Worm (Caenorhabditis elegans) whole organism, mixed stage, embryonic: ENCODE data around the gene T26G10.4.

Experiments
- M03D4.4 ChIP-seq: sonication (generic microtip); optimal IDR thresholded peaks from 2 replicates; lab custom pipeline; 2017; ENCODE audit warnings: mild to moderate bottlenecking, missing genetic modification characterization, missing compliant biosample characterization
- bed-3 ChIP-seq: fragments of 200-800 bp; sonication (Bioruptor generic); optimal IDR thresholded peaks from 3 replicates; lab custom pipeline; 2018; ENCODE audit warnings: mild to moderate bottlenecking, missing genetic modification characterization, moderate library complexity, missing compliant biosample characterization
- blmp-1 ChIP-seq: fragments of 150-350 bp; optimal IDR thresholded peaks from 2 replicates; lab custom pipeline; 2014; ENCODE audit warnings: missing biosample characterization, missing genetic modification characterization
- ceh-39 ChIP-seq: fragments of 150-350 bp; optimal IDR thresholded peaks from 2 replicates; lab custom pipeline; 2014; ENCODE audit warnings: missing biosample characterization, missing genetic modification characterization
- ceh-43 ChIP-seq: fragments of 200-800 bp; sonication (Bioruptor generic); optimal IDR thresholded peaks from 2 replicates; lab custom pipeline; 2018; ENCODE audit warnings: mild to moderate bottlenecking, missing genetic modification characterization, moderate library complexity, missing compliant biosample characterization
- ceh-83 ChIP-seq: fragments of 200-800 bp; sonication (Bioruptor generic); optimal IDR thresholded peaks from 2 replicates; lab custom pipeline; 2018; ENCODE audit warnings: mild to moderate bottlenecking, missing genetic modification characterization, missing compliant biosample characterization
- ces-1 ChIP-seq: fragments of 150-350 bp; optimal IDR thresholded peaks from 2 replicates; lab custom pipeline; 2014; ENCODE audit warnings: missing biosample characterization, missing genetic modification reagents, missing genetic modification characterization
- cnd-1 ChIP-seq: fragments of 200-800 bp; sonication (Bioruptor generic); optimal IDR thresholded peaks from 2 replicates; lab custom pipeline; 2018; ENCODE audit warnings: mild to moderate bottlenecking, missing genetic modification characterization, missing compliant biosample characterization
- drap-1 ChIP-seq: fragments of 200-800 bp; sonication (Bioruptor generic); optimal IDR thresholded peaks from 3 replicates; lab custom pipeline; 2018; ENCODE audit warnings: mild to moderate bottlenecking, missing genetic modification characterization, missing compliant biosample characterization
- elt-1 ChIP-seq: sonication (generic microtip); optimal IDR thresholded peaks from 2 replicates; lab custom pipeline; 2017; ENCODE audit warnings: missing genetic modification characterization, mild to moderate bottlenecking, missing compliant biosample characterization, antibody characterized with exemption, moderate library complexity, borderline replicate concordance; ENCODE audit not compliant: insufficient read depth
- elt-3 ChIP-seq: fragments of 150-350 bp; optimal IDR thresholded peaks from 2 replicates; lab custom pipeline; 2014; ENCODE audit warnings: missing biosample characterization, missing genetic modification characterization
- flh-1 ChIP-seq: fragments of 200-800 bp; sonication (Bioruptor generic); optimal IDR thresholded peaks from 2 replicates; lab custom pipeline; 2018; ENCODE audit warnings: mild to moderate bottlenecking, missing genetic modification characterization, moderate library complexity, missing compliant biosample characterization
- ham-2 ChIP-seq: fragments of 200-800 bp; sonication (Bioruptor generic); optimal IDR thresholded peaks from 2 replicates; lab custom pipeline; 2018; ENCODE audit warnings: mild to moderate bottlenecking, missing genetic modification characterization, missing compliant biosample characterization
- hlh-1 ChIP-seq: fragments of 150-350 bp; optimal IDR thresholded peaks from 2 replicates; lab custom pipeline; 2014; ENCODE audit warnings: missing biosample characterization, missing genetic modification reagents, missing genetic modification characterization
- lin-13 ChIP-seq: fragments of 150-350 bp; optimal IDR thresholded peaks from 2 replicates; lab custom pipeline; 2014; ENCODE audit warnings: missing biosample characterization, missing genetic modification characterization
- lin-32 ChIP-seq: fragments of 200-800 bp; sonication (Bioruptor generic); optimal IDR thresholded peaks from 2 replicates; lab custom pipeline; 2018; ENCODE audit warnings: mild to moderate bottlenecking, missing genetic modification characterization, missing compliant biosample characterization
- lsy-2 ChIP-seq: fragments of 150-350 bp; optimal IDR thresholded peaks from 2 replicates; lab custom pipeline; 2014; ENCODE audit warnings: missing biosample characterization, missing genetic modification characterization
- mab-5 ChIP-seq: fragments of 150-350 bp; optimal IDR thresholded peaks from 2 replicates; lab custom pipeline; 2014; ENCODE audit warnings: missing biosample characterization, missing genetic modification characterization
- mep-1 ChIP-seq: fragments of 150-350 bp; optimal IDR thresholded peaks from 2 replicates; lab custom pipeline; 2017; ENCODE audit warnings: missing biosample characterization, missing genetic modification reagents, missing genetic modification characterization, inconsistent platforms
- mls-2 ChIP-seq: sonication (generic microtip); optimal IDR thresholded peaks from 2 replicates; lab custom pipeline; 2016; ENCODE audit warnings: mild to moderate bottlenecking, missing genetic modification characterization, moderate library complexity, missing compliant biosample characterization
- nhr-12 ChIP-seq: fragments of 150-350 bp; optimal IDR thresholded peaks from 2 replicates; lab custom pipeline; 2014; ENCODE audit warnings: missing biosample characterization, missing genetic modification characterization
- nhr-2 ChIP-seq: fragments of 150-350 bp; optimal IDR thresholded peaks from 2 replicates; lab custom pipeline; 2014; ENCODE audit warnings: missing biosample characterization, missing genetic modification characterization
- nhr-237 ChIP-seq: fragments of 150-350 bp; optimal IDR thresholded peaks from 2 replicates; lab custom pipeline; 2014; ENCODE audit warnings: missing biosample characterization, missing genetic modification characterization
- nhr-28 ChIP-seq: fragments of 150-350 bp; optimal IDR thresholded peaks from 2 replicates; lab custom pipeline; 2014; ENCODE audit warnings: missing biosample characterization, missing genetic modification characterization
- nhr-76 ChIP-seq: sonication (generic microtip); optimal IDR thresholded peaks from 2 replicates; lab custom pipeline; 2017; ENCODE audit warnings: missing biosample characterization, missing genetic modification characterization
- pha-4 ChIP-seq: fragments of 150-350 bp; optimal IDR thresholded peaks from 2 replicates; lab custom pipeline; 2018; ENCODE audit warnings: missing biosample characterization, missing genetic modification reagents, missing genetic modification characterization
- sem-2 ChIP-seq: fragments of 200-800 bp; sonication (Bioruptor generic); optimal IDR thresholded peaks from 2 replicates; lab custom pipeline; 2018; ENCODE audit warnings: mild to moderate bottlenecking, missing genetic modification characterization, missing compliant biosample characterization
- snpc-4 ChIP-seq: fragments of 150-350 bp; optimal IDR thresholded peaks from 2 replicates; lab custom pipeline; 2014; ENCODE audit warnings: missing biosample characterization, missing genetic modification characterization
- sptf-1 ChIP-seq: sonication (generic microtip); optimal IDR thresholded peaks from 2 replicates; lab custom pipeline; 2017; ENCODE audit warnings: mild to moderate bottlenecking, missing genetic modification characterization, moderate library complexity, missing compliant biosample characterization
- tbx-8 ChIP-seq: fragments of 200-800 bp; sonication (Bioruptor generic); optimal IDR thresholded peaks from 2 replicates; lab custom pipeline; 2018; ENCODE audit warnings: mild to moderate bottlenecking, missing genetic modification characterization, moderate library complexity, missing compliant biosample characterization
- unc-120 ChIP-seq: sonication (generic microtip); optimal IDR thresholded peaks from 2 replicates; lab custom pipeline; 2017; ENCODE audit warnings: missing genetic modification characterization, missing compliant biosample characterization; ENCODE audit not compliant: poor library complexity, severe bottlenecking
- unc-39 ChIP-seq: fragments of 150-350 bp; optimal IDR thresholded peaks from 2 replicates; lab custom pipeline; 2014; ENCODE audit warnings: missing biosample characterization, missing genetic modification characterization
- unc-62 ChIP-seq: fragments of 150-350 bp; optimal IDR thresholded peaks from 2 replicates; lab custom pipeline; 2014; ENCODE audit warnings: missing biosample characterization, missing genetic modification reagents, missing genetic modification characterization
- zip-8 ChIP-seq: fragments of 150-350 bp; optimal IDR thresholded peaks from 2 replicates; lab custom pipeline; 2014; ENCODE audit warnings: missing biosample characterization, missing genetic modification characterization
- ztf-11 ChIP-seq: fragments of 150-350 bp; optimal IDR thresholded peaks from 2 replicates; lab custom pipeline; 2014; ENCODE audit warnings: missing biosample characterization, missing genetic modification characterization

Gene T26G10.4

DNA sequence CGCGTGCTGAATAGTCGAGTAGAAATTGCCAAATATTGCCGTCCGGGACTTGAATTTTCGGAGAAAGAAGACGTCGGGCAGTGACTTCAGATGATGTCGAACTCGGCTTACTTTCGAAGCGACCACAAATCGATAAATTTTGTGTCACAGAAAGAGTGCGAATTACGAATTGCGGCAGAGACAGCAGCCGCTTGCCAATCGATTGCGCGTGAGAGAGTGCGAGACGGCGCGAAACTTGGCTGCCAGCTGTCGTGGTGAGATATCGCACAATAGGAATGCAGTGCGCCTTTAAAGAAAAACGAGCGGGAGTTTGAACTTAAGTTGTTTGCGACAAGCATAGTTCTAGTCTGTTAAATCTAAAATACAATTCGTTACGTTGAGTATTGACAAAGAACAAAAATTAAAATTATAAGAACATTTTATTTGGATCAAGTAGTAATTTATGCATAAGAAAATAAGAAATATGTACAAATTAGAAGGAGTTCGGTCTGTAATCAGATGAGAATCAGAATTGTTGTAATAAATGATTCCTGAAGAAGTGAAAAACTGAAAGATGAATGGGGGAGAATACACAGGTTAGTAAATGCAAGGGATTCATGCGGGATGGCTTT is 23.2 kb downstream of the T26G10.4 start, which contains the start of gene pir-2:
Gene pir-2, minus strand, starts transcription at position 218 of the 611 bp plus-strand sequence.
- TF ChIP-seq ces-1 (GFP tag; lab: Kevin White, UChicago) (peak; percentile 84), bed-3 (GFP tag; lab: Kevin White, UChicago) (no peak), ztf-11 (peak; percentile 63), snpc-4 (tag; lab: Kevin White, UChicago) (no peak), lin-32 (GFP tag; lab: Kevin White, UChicago) (peak; percentile 83), ceh-43 (GFP tag; lab: Kevin White, UChicago) (no peak), nhr-2 (peak; percentile 12), zip-8 (tag; lab: Kevin White, UChicago) (no peak), nhr-12 (tag; lab: Kevin White, UChicago) (no peak), ham-2 (GFP tag; lab: Kevin White, UChicago) (peak; percentile 69), nhr-237 (tag; lab: Kevin White, UChicago) (peak; percentile 65), pha-4 (peak; percentile 83), M03D4.4 (tag; lab: Kevin White, UChicago) (no peak), elt-1 (no peak), tbx-8 (GFP tag; lab: Kevin White, UChicago) (no peak), nhr-76 (tag; lab: Kevin White, UChicago) (no peak), flh-1 (GFP tag; lab: Kevin White, UChicago) (no peak), lsy-2 (tag; lab: Kevin White, UChicago) (peak; percentile 85), nhr-28 (tag; lab: Kevin White, UChicago) (no peak), cnd-1 (peak; percentile 94), sem-2 (GFP tag; lab: Kevin White, UChicago) (no peak), sptf-1 (tag; lab: Kevin White, UChicago) (peak; percentile 73), hlh-1 (tag; lab: Kevin White, UChicago) (peak; percentile 98), unc-62 (peak; percentile 74), unc-120 (tag; lab: Kevin White, UChicago) (peak; percentile 82), mab-5 (tag; lab: Kevin White, UChicago) (no peak), mep-1 (tag; lab: Kevin White, UChicago) (peak; percentile 88), drap-1 (GFP tag; lab: Kevin White, UChicago) (peak; percentile 32), blmp-1 (tag; lab: Kevin White, UChicago) (no peak), mls-2 (tag; lab: Kevin White, UChicago) (peak; percentile 66), ceh-83 (GFP tag; lab: Kevin White, UChicago) (peak; percentile 66), elt-3 (tag; lab: Kevin White, UChicago) (peak; percentile 8), ceh-39 (tag; lab: Kevin White, UChicago) (peak; percentile 93), lin-13 (tag; lab: Kevin White, UChicago) (peak; percentile 28), unc-39 (no peak)

DNA sequence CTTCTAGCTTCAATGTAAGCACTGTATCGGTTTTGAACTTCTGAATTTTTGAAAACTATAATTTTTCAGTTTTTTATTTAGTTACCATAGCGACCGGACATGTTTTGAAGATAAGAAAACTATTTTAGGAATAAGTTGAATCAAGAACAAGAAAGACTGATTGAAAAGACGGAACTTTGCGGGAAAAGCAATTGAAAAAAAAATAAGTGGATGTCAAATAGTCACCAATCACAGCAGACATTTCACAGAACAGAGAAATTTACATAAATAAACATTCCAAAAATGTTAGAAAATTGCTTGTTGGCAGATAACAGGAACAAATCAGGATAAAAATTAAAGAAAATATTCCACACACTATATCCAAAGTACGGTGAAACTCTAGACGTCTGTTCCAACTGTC is 29.5 kb downstream of the T26G10.4 start, which contains the start of gene F54C8.6:
Gene F54C8.6, minus strand, starts transcription at position 101 of the 400 bp plus-strand sequence.
- no peak for TF ChIP-seq nhr-2
- TF ChIP-seq ceh-83 (GFP tag; lab: Kevin White, UChicago), result no peak

DNA sequence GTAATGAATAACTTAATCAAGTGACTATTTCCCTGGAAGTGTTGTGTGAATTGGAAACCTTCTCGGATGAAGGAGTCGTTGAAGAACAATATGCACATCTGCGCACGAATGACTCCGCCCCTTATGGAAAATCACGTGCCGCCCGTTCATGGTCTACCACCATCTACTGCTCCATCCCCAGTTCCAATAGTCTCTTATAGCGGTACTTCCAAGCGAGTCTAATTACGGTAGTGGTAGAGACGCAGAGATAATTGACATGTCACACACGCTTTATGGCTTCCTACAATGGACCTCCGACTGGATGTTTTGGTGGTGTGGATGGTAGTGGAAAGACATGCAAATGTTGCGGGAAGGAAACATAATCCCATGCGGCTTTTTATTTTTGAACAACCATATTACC is 30.6 kb downstream of the T26G10.4 start:
- TF ChIP-seq ham-2 (GFP tag; lab: Kevin White, UChicago) (peak; percentile 76), nhr-237 (tag; lab: Kevin White, UChicago) (no peak), M03D4.4 (tag; lab: Kevin White, UChicago) (no peak), nhr-76 (tag; lab: Kevin White, UChicago) (no peak), drap-1 (GFP tag; lab: Kevin White, UChicago) (no peak), blmp-1 (tag; lab: Kevin White, UChicago) (no peak), cnd-1 (peak; percentile 11), nhr-2 (peak; percentile 96), flh-1 (GFP tag; lab: Kevin White, UChicago) (no peak), ztf-11 (peak; percentile 24), ceh-39 (tag; lab: Kevin White, UChicago) (no peak), sptf-1 (tag; lab: Kevin White, UChicago) (peak; percentile 45), tbx-8 (GFP tag; lab: Kevin White, UChicago) (no peak), zip-8 (tag; lab: Kevin White, UChicago) (no peak), unc-120 (tag; lab: Kevin White, UChicago) (no peak), unc-39 (peak; percentile 16), lin-13 (tag; lab: Kevin White, UChicago) (no peak), pha-4 (no peak), lin-32 (GFP tag; lab: Kevin White, UChicago) (peak; percentile 5), elt-1 (no peak), nhr-12 (tag; lab: Kevin White, UChicago) (no peak), elt-3 (tag; lab: Kevin White, UChicago) (no peak), ceh-83 (GFP tag; lab: Kevin White, UChicago) (no peak), ceh-43 (GFP tag; lab: Kevin White, UChicago) (peak; percentile 67), snpc-4 (tag; lab: Kevin White, UChicago) (no peak), nhr-28 (tag; lab: Kevin White, UChicago) (no peak), unc-62 (peak; percentile 22), bed-3 (GFP tag; lab: Kevin White, UChicago) (no peak), sem-2 (GFP tag; lab: Kevin White, UChicago) (no peak), ces-1 (GFP tag; lab: Kevin White, UChicago) (peak; percentile 72), mls-2 (tag; lab: Kevin White, UChicago) (peak; percentile 83), hlh-1 (tag; lab: Kevin White, UChicago) (no peak), mep-1 (tag; lab: Kevin White, UChicago) (peak; percentile 11), mab-5 (tag; lab: Kevin White, UChicago) (no peak), lsy-2 (tag; lab: Kevin White, UChicago) (peak; percentile 63)
